Worm (Caenorhabditis elegans): ENCODE data around the gene sri-46.

sri-46 gene

DNA sequence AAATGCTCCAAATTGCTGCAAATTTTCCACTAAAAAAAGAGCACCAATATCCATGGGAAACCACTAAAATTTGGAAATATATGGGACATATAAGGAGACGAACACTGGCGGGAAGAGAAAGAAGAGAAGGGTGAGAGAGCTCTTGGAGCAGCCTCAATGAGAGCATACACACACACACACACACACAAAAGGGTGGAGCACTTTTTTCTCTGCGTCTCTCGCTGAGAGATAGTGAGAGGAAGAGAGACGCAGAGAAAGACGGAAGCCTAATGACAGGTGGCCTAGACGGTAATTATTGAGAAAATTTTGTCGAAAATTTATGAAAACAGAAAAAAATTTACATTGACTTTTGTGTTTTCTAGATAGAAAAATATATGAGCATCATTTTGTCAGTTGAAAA lies 48.4 kb downstream of the sri-46 start:
- no peak for TF ChIP-seq ztf-23 (GFP tag; IDR thresholded peaks at IDR 0.05)
- no peak for TF ChIP-seq med-1 (GFP tag; optimal IDR thresholded peaks at IDR 0.05; ENCODE audit: insufficient read depth)
- TF ChIP-seq flt-1 (GFP tag; IDR thresholded peaks at IDR 0.05) = 0 out of 2 replicates have a peak, but pooled peaks have one; percentile 12
- no peak for TF ChIP-seq tab-1 (GFP tag; IDR thresholded peaks at IDR 0.05)
- TF ChIP-seq ztf-29 (GFP tag; IDR thresholded peaks at IDR 0.05) = peak; percentile 37; the same call in 1 of the 2 replicates
- no peak for TF ChIP-seq T22C8.4 (GFP tag; IDR thresholded peaks at IDR 0.05)
- TF ChIP-seq klf-2 (GFP tag; conservative IDR thresholded peaks at IDR 0.05) = no peak
- TF ChIP-seq cog-1 (tag; optimal IDR thresholded peaks at IDR 0.05) = no peak
- TF ChIP-seq ref-1 (GFP tag; conservative IDR thresholded peaks at IDR 0.05) = no peak

DNA sequence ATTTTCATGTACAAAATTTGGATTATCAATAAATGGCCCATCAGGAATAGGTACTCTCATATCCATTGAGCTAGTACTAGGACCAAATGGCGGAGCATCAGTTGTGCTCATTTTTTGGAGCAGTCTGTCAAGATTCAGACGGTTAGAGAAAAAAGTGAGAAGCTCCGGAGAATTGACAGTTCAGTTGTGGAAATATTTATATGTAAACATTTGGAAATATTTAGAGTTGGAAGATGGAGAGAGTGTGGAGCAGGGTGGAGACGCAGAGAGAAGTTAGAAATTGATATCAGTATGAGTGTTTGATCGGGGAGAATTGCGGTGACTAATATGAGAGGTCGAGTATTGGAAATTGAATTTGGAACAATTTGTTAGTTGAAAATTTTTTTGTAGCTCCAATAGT lies 49.8 kb downstream of the sri-46 start:
- TF ChIP-seq flt-1 (GFP tag; IDR thresholded peaks at IDR 0.05) (no peak), ztf-29 (GFP tag; IDR thresholded peaks at IDR 0.05) (no peak), med-1 (GFP tag; optimal IDR thresholded peaks at IDR 0.05; ENCODE audit: insufficient read depth) (no peak), klf-2 (GFP tag; conservative IDR thresholded peaks at IDR 0.05) (no peak), ref-1 (GFP tag; conservative IDR thresholded peaks at IDR 0.05) (no peak), T22C8.4 (GFP tag; IDR thresholded peaks at IDR 0.05) (no peak), tab-1 (GFP tag; IDR thresholded peaks at IDR 0.05) (no peak), ztf-23 (GFP tag; IDR thresholded peaks at IDR 0.05) (no peak), cog-1 (tag; optimal IDR thresholded peaks at IDR 0.05) (no peak)

Data from whole organism, midembryonic.